Worm (Caenorhabditis elegans): Measurements from ENCODE around the gene wdr-46.

Gene wdr-46

DNA sequence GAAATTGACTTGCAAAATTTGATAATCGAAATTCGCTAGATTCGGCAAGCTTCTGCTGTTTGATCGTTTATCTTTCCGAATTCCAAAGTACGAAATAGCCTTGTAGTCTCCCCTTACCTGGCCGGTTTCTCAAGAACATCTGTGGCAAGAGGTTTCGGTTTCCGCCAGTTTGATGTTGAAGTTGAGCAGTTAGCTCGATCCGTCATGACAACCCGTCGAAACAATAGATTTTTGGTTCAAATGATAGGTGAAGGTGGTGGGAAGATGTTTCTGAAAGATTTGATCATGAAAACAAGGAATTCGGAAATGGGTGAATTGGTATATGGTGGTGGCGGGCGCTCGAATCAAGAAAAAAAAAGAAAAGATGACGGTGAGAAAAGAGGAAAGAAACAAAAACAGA, 26.4 kb downstream of the wdr-46 start, which contains the start of gene acs-20:
Gene acs-20 (minus strand): TSS at position 270 of the 400 bp plus-strand sequence.
- TF ChIP-seq nhr-11 (tag; optimal IDR thresholded peaks at IDR 0.05) (no peak), zag-1 (tag; optimal IDR thresholded peaks at IDR 0.05) (no peak), nhr-19 (GFP tag; conservative IDR thresholded peaks at IDR 0.05) (no peak), nhr-28 (tag; optimal IDR thresholded peaks at IDR 0.05) (no peak), sup-37 (GFP tag; optimal IDR thresholded peaks at IDR 0.05) (no peak), mab-9 (GFP tag; IDR thresholded peaks at IDR 0.05) (no peak), efl-1 (optimal IDR thresholded peaks at IDR 0.05) (no peak), efl-1 (GFP tag; optimal IDR thresholded peaks at IDR 0.05 in 1 of 2) (peak in 1 of 2 experiments; percentile 74), xbp-1 (tag; optimal IDR thresholded peaks at IDR 0.05) (no peak)

DNA sequence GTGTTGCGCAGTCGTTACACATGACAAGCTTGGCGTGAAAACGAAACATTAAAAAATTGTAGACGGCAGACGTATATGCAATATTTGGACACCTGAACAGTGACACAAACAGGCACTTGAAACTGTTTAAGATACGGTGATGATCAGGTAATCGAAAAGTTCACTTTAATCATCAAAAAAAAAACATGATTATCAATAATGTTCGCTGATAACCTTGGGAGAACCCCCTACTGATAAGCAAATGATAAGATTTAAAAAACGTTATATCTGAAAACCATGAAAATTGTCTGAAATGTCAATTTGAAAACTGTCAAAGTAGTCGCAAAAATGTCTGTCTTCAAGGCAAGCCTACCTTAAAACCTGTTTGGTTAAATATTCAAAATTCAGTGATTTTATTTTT, 27.9 kb downstream of the wdr-46 start:
- TF ChIP-seq sptf-1 (tag; optimal IDR thresholded peaks at IDR 0.05) (no peak), elt-2 (tag; optimal IDR thresholded peaks at IDR 0.05) (peak; percentile 5)

DNA sequence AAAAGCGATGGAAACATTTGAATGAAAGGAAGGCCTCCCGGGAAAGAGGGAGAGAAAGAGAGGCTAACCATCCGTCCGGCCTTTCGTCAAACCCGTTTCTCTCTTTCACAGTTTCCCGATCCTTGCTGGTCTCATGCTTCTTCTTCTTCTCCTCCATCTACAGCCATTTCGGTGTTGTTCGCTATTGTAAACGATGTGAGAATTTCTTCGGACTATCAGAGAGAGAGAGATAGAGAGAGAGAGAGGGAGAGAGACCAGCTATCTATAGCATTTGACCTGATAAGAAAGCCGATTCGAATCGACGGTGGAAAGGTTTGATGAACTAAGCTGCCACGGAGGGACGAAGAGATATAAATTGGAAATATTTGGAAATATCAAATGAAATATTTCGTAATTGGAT, 31.4 kb downstream of the wdr-46 start:
- TF ChIP-seq lsy-2 (tag; optimal IDR thresholded peaks at IDR 0.05) (no peak), hlh-17 (GFP tag; optimal IDR thresholded peaks at IDR 0.05; ENCODE audit: borderline replicate concordance) (no peak), lin-14 (GFP tag; optimal IDR thresholded peaks at IDR 0.05) (no peak), elt-3 (tag; optimal IDR thresholded peaks at IDR 0.05) (peak in 2 of 6 experiments; percentile 36 to 50), nhr-85 (tag) (peak; percentile 39), ama-1 (optimal IDR thresholded peaks at IDR 0.05) (no peak), sox-4 (tag; optimal IDR thresholded peaks at IDR 0.05) (no peak), skn-1 (tag; optimal IDR thresholded peaks at IDR 0.05) (no peak), ces-1 (GFP tag; optimal IDR thresholded peaks at IDR 0.05) (no peak), vab-15 (tag; optimal IDR thresholded peaks at IDR 0.05) (no peak), aly-2 (tag; optimal IDR thresholded peaks at IDR 0.05) (no peak), F16B12.6 (tag; optimal IDR thresholded peaks at IDR 0.05) (no peak), efl-1 (optimal IDR thresholded peaks at IDR 0.05) (no peak), efl-1 (GFP tag; optimal IDR thresholded peaks at IDR 0.05 in 1 of 2) (peak in 1 of 2 experiments; percentile 71), Y116A8C.19 (tag; optimal IDR thresholded peaks at IDR 0.05; ENCODE audit: borderline replicate concordance) (no peak), nhr-237 (tag; optimal IDR thresholded peaks at IDR 0.05) (no peak), pqm-1 (tag; optimal IDR thresholded peaks at IDR 0.05) (no peak), snpc-4 (tag; optimal IDR thresholded peaks at IDR 0.05) (no peak), fkh-8 (tag; optimal IDR thresholded peaks at IDR 0.05) (no peak), lin-15B (tag; optimal IDR thresholded peaks at IDR 0.05) (no peak), C16A3.4 (tag; optimal IDR thresholded peaks at IDR 0.05) (no peak), ceh-88 (GFP tag; IDR thresholded peaks at IDR 0.05) (no peak), blmp-1 (tag; optimal IDR thresholded peaks at IDR 0.05) (peak; percentile 87), nhr-11 (tag; optimal IDR thresholded peaks at IDR 0.05) (no peak), sptf-1 (tag; optimal IDR thresholded peaks at IDR 0.05) (no peak)

DNA sequence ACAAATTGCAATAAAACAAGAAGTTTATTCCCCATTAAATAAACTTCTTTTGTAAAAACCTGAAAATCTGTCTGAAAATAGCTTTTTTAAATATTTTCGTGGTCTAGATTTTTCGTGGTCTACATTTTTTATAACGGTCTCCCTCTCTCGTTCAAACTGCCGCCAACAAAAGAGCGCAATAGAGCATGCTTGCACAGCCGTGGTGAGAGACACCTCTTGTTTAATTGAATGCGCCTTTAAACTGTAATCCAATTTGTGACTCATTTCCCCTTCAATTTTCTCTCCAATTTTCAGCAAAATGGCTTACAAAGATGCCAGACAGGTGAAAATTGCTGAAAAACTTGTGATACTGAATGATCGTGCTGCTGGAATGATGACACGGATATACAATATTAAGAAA, 32.1 kb downstream of the wdr-46 start, which contains the start of gene gex-3:
Gene gex-3 (plus strand): TSS at position 295 of the 400 bp plus-strand sequence.
- TF ChIP-seq nhr-77 (tag; optimal IDR thresholded peaks at IDR 0.05) (peak; percentile 81), blmp-1 (tag; optimal IDR thresholded peaks at IDR 0.05) (no peak), efl-3 (GFP tag; optimal IDR thresholded peaks at IDR 0.05) (no peak), aha-1 (tag; optimal IDR thresholded peaks at IDR 0.05) (no peak), nhr-237 (tag; optimal IDR thresholded peaks at IDR 0.05) (peak; percentile 16), lir-3 (tag; optimal IDR thresholded peaks at IDR 0.05; ENCODE audit: poor library complexity) (peak; percentile 31), ceh-88 (GFP tag; IDR thresholded peaks at IDR 0.05) (no peak), tlp-1 (tag; optimal IDR thresholded peaks at IDR 0.05) (no peak), alr-1 (tag; optimal IDR thresholded peaks at IDR 0.05; ENCODE audit: borderline replicate concordance) (no peak), unc-62 (GFP tag; optimal IDR thresholded peaks at IDR 0.05) (no peak), sox-4 (tag; optimal IDR thresholded peaks at IDR 0.05) (no peak), ceh-8 (GFP tag; optimal IDR thresholded peaks at IDR 0.05) (peak; percentile 70), dsc-1 (tag; optimal IDR thresholded peaks at IDR 0.05) (peak; percentile 63), C04F5.9 (tag; optimal IDR thresholded peaks at IDR 0.05) (no peak), lin-39 (tag; optimal IDR thresholded peaks at IDR 0.05) (peak; percentile 33), fkh-4 (tag; optimal IDR thresholded peaks at IDR 0.05; ENCODE audit: borderline replicate concordance) (no peak), egl-13 (tag; optimal IDR thresholded peaks at IDR 0.05) (no peak), zag-1 (tag; optimal IDR thresholded peaks at IDR 0.05) (peak; percentile 19), egl-27 (tag; optimal IDR thresholded peaks at IDR 0.05) (no peak), ces-1 (GFP tag; optimal IDR thresholded peaks at IDR 0.05) (peak; percentile 89), nhr-12 (tag; optimal IDR thresholded peaks at IDR 0.05) (no peak), nhr-85 (tag) (peak; percentile 86), unc-130 (tag; optimal IDR thresholded peaks at IDR 0.05) (peak; percentile 84), efl-1 (optimal IDR thresholded peaks at IDR 0.05) (peak; percentile 90 to 97), efl-1 (GFP tag; optimal IDR thresholded peaks at IDR 0.05 in 1 of 2) (peak; percentile 95 to 100), isw-1 (GFP tag; IDR thresholded peaks at IDR 0.05) (peak; percentile 80)

Measured in whole organism, L1 larva.